Fruit fly (Drosophila melanogaster): ENCODE results near the gene ebd1.

Gene ebd1

DNA sequence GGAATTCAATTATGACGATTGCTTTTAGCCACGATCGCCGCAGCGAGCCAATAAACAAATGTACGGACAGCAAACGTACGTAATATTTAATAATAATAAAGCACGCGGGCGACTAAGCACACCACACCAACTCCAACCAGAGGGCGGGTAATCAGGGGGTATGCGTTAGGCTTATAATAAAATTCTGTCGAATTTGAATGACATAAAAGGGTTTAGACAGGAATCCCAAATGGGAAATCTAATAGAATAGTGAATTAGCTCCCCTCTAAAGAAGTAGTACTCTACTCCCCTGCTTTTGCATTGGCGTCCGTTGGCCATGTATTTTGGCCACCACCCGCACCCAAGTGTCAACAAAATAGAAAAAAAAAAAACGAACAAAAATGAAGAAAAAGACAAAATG, 37.0 kb upstream of the ebd1 start:
- no peak for TF ChIP-seq Sp1 (GFP tag; optimal IDR thresholded peaks at IDR 0.05)
- peak in 1 of 2 experiments; percentile 11 for TF ChIP-seq foxo (GFP tag; optimal IDR thresholded peaks at IDR 0.05)
- no peak for TF ChIP-seq dl (GFP tag; optimal IDR thresholded peaks at IDR 0.05; ENCODE audit: insufficient read depth in 1 of 2, partially characterized antibody in 2 of 2)
- peak; percentile 16 for TF ChIP-seq h (GFP tag; optimal IDR thresholded peaks at IDR 0.05)
- TF ChIP-seq Dfd (GFP tag; optimal IDR thresholded peaks at IDR 0.05), result no peak

dm6 chr3L:721863-722262, 36.5 kb upstream of the ebd1 start:
- TF ChIP-seq fru (GFP tag; optimal IDR thresholded peaks at IDR 0.05) (no peak), sv (GFP tag; optimal IDR thresholded peaks at IDR 0.05) (no peak), CrebA (GFP tag; optimal IDR thresholded peaks at IDR 0.05; ENCODE audit: borderline replicate concordance) (no peak), rgr (GFP tag; optimal IDR thresholded peaks at IDR 0.05) (no peak), jim (GFP tag; optimal IDR thresholded peaks at IDR 0.05) (no peak)

- peak; percentile 21 for TF ChIP-seq fru (GFP tag; optimal IDR thresholded peaks at IDR 0.05)
- peak; percentile 27 for TF ChIP-seq h (GFP tag; optimal IDR thresholded peaks at IDR 0.05)
- no peak for TF ChIP-seq jim (GFP tag; optimal IDR thresholded peaks at IDR 0.05)
Observed at dm6 chr3L:721026-721425, 35.7 kb upstream of the ebd1 start.

- TF ChIP-seq Dfd (GFP tag; optimal IDR thresholded peaks at IDR 0.05), result no peak
- no peak for TF ChIP-seq OdsH (GFP tag; optimal IDR thresholded peaks at IDR 0.05)
- no peak for TF ChIP-seq HLH106 (tag; optimal IDR thresholded peaks at IDR 0.05)
- TF ChIP-seq jim (GFP tag; optimal IDR thresholded peaks at IDR 0.05), result no peak
- TF ChIP-seq Rel (GFP tag; optimal IDR thresholded peaks at IDR 0.05), result no peak
- TF ChIP-seq Rel (tag; optimal IDR thresholded peaks at IDR 0.05), result no peak
- TF ChIP-seq tai (GFP tag; optimal IDR thresholded peaks at IDR 0.05), result no peak
- no peak for TF ChIP-seq CG32264 (GFP tag; optimal IDR thresholded peaks at IDR 0.05)
- no peak for TF ChIP-seq Mio (GFP tag; optimal IDR thresholded peaks at IDR 0.05)
- TF ChIP-seq dl (GFP tag; optimal IDR thresholded peaks at IDR 0.05; ENCODE audit: insufficient read depth in 1 of 2, partially characterized antibody in 2 of 2), result no peak
- no peak for TF ChIP-seq CG9705 (GFP tag; optimal IDR thresholded peaks at IDR 0.05)
- TF ChIP-seq N (GFP tag; optimal IDR thresholded peaks at IDR 0.05), result no peak
- TF ChIP-seq foxo (GFP tag; optimal IDR thresholded peaks at IDR 0.05), result no peak
- no peak for TF ChIP-seq Dif (GFP tag; optimal IDR thresholded peaks at IDR 0.05; ENCODE audit: partially characterized antibody)
- TF ChIP-seq brk (GFP tag; optimal IDR thresholded peaks at IDR 0.05), result no peak
- no peak for TF ChIP-seq Hr83 (GFP tag; optimal IDR thresholded peaks at IDR 0.05; ENCODE audit: poor library complexity, severe bottlenecking)
- no peak for TF ChIP-seq br (GFP tag; optimal IDR thresholded peaks at IDR 0.05)
- TF ChIP-seq rgr (GFP tag; optimal IDR thresholded peaks at IDR 0.05), result no peak
- TF ChIP-seq fru (GFP tag; optimal IDR thresholded peaks at IDR 0.05), result no peak
Observed at dm6 chr3L:718378-718777, 33.0 kb upstream of the ebd1 start.

DNA sequence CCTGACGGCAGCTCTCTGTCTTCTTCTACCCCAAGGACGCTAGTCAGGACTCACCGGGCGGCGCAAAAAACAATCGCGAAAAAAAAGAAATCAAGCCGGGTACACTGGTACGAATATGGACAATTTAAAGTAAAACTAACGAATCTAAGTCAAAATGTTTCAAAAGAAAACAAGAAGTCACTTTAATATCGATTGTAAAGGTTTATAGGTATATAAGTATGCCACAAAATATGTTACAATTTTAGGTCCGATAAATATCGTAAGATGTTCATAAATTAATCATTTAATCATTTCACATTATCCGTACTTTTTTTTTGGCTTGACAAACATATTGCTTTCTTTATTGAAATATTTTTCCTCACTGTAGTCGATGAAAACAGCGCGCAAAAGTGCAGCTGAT, 30.7 kb upstream of the ebd1 start:
- no peak for TF ChIP-seq CG32264 (GFP tag; optimal IDR thresholded peaks at IDR 0.05)
- TF ChIP-seq jim (GFP tag; optimal IDR thresholded peaks at IDR 0.05), result no peak
- no peak for TF ChIP-seq Sp1 (GFP tag; optimal IDR thresholded peaks at IDR 0.05)
- no peak for TF ChIP-seq lola (GFP tag; optimal IDR thresholded peaks at IDR 0.05)
- no peak for TF ChIP-seq Abd-B (GFP tag; optimal IDR thresholded peaks at IDR 0.05)
- TF ChIP-seq Jra (GFP tag; optimal IDR thresholded peaks at IDR 0.05), result no peak
- no peak for TF ChIP-seq tai (GFP tag; optimal IDR thresholded peaks at IDR 0.05)
- no peak for TF ChIP-seq Mio (GFP tag; optimal IDR thresholded peaks at IDR 0.05)
- TF ChIP-seq HLH106 (tag; optimal IDR thresholded peaks at IDR 0.05), result no peak
- no peak for TF ChIP-seq psq (GFP tag; optimal IDR thresholded peaks at IDR 0.05)
- no peak for TF ChIP-seq N (GFP tag; optimal IDR thresholded peaks at IDR 0.05)
- TF ChIP-seq pan (optimal IDR thresholded peaks at IDR 0.05), result no peak
- no peak for TF ChIP-seq Hnf4 (GFP tag; optimal IDR thresholded peaks at IDR 0.05)
- no peak for TF ChIP-seq Dif (GFP tag; optimal IDR thresholded peaks at IDR 0.05; ENCODE audit: partially characterized antibody)
- TF ChIP-seq woc (GFP tag; optimal IDR thresholded peaks at IDR 0.05), result peak; percentile 7
- TF ChIP-seq foxo (GFP tag; optimal IDR thresholded peaks at IDR 0.05), result peak in 1 of 2 experiments; percentile 32
- no peak for TF ChIP-seq GATAd (GFP tag; optimal IDR thresholded peaks at IDR 0.05)
- TF ChIP-seq fru (GFP tag; optimal IDR thresholded peaks at IDR 0.05), result peak; percentile 17
- TF ChIP-seq sv (GFP tag; optimal IDR thresholded peaks at IDR 0.05), result no peak
- TF ChIP-seq dmrt93B (GFP tag; optimal IDR thresholded peaks at IDR 0.05), result no peak
- no peak for TF ChIP-seq sage (GFP tag; optimal IDR thresholded peaks at IDR 0.05)
- TF ChIP-seq rgr (GFP tag; optimal IDR thresholded peaks at IDR 0.05), result no peak
- no peak for TF ChIP-seq CrebA (GFP tag; optimal IDR thresholded peaks at IDR 0.05; ENCODE audit: borderline replicate concordance)
- TF ChIP-seq Hr78 (GFP tag; optimal IDR thresholded peaks at IDR 0.05), result no peak
- TF ChIP-seq br (GFP tag; optimal IDR thresholded peaks at IDR 0.05), result peak; percentile 18
- no peak for TF ChIP-seq CG9705 (GFP tag; optimal IDR thresholded peaks at IDR 0.05)
- no peak for TF ChIP-seq dl (GFP tag; optimal IDR thresholded peaks at IDR 0.05; ENCODE audit: insufficient read depth in 1 of 2, partially characterized antibody in 2 of 2)
